Worm (Caenorhabditis elegans) whole organism, L4 larva: ENCODE results near the gene arid-1.
A peak's percentile ranks its signal among the peaks of the same experiment; 100 is the strongest.

Experiments used
- D1046.2 ChIP-seq: fragments of 200-800 bp; sonication (Bioruptor generic); IDR thresholded peaks from 2 replicates; pipeline ENCODE4 v1.3.6; 2022; ENCODE audit warnings: missing genetic modification characterization, missing compliant biosample characterization
- F10B5.3 ChIP-seq: sonication (generic microtip); optimal IDR thresholded peaks from 2 replicates; lab custom pipeline; 2016; ENCODE audit warnings: mild to moderate bottlenecking, missing genetic modification characterization, missing compliant biosample characterization
- F26F4.8 ChIP-seq: fragments of 200-800 bp; sonication (Bioruptor generic); conservative IDR thresholded peaks from 2 replicates; pipeline ENCODE4 v1.3.6; 2022; ENCODE audit warnings: missing genetic modification characterization, missing compliant biosample characterization
- T20F7.1 ChIP-seq: fragments of 200-800 bp; sonication (Bioruptor generic); optimal IDR thresholded peaks from 2 replicates; lab custom pipeline; 2018; ENCODE audit warnings: mild to moderate bottlenecking, missing genetic modification characterization, missing compliant biosample characterization
- Y105C5A.15 ChIP-seq: fragments of 200-800 bp; sonication (Bioruptor generic); IDR thresholded peaks from 2 replicates; pipeline ENCODE4 v1.3.6; 2022; ENCODE audit warnings: missing genetic modification characterization, missing compliant biosample characterization
- Y5F2A.4 ChIP-seq: fragments of 200-800 bp; sonication (Bioruptor generic); optimal IDR thresholded peaks from 2 replicates; lab custom pipeline; 2018; ENCODE audit warnings: mild to moderate bottlenecking, missing genetic modification characterization, missing compliant biosample characterization
- ZK337.2 ChIP-seq: fragments of 200-800 bp; sonication (Bioruptor generic); IDR thresholded peaks from 2 replicates; pipeline ENCODE4 v1.3.6; 2022; ENCODE audit warnings: missing genetic modification reagents, missing genetic modification characterization, missing compliant biosample characterization
- ZK546.5 ChIP-seq, 2 experiments: sonication (generic microtip); optimal IDR thresholded peaks; 2 replicates each; lab custom pipeline; 2017; ENCODE audit warnings: missing biosample characterization in 2 of 2, missing genetic modification characterization in 2 of 2
- aha-1 ChIP-seq: fragments of 150-350 bp; peaks from one replicate; lab custom pipeline; 2014; ENCODE audit warnings: missing biosample characterization, missing genetic modification characterization
- ceh-62 ChIP-seq: sonication (generic microtip); optimal IDR thresholded peaks from 2 replicates; lab custom pipeline; 2017; ENCODE audit warnings: missing biosample characterization, missing genetic modification characterization
- ctbp-1 ChIP-seq: fragments of 200-800 bp; sonication (Bioruptor generic); IDR thresholded peaks from 2 replicates; pipeline ENCODE4 v1.3.6; 2022; ENCODE audit warnings: missing genetic modification reagents, missing genetic modification characterization, missing compliant biosample characterization
- daf-8 ChIP-seq: fragments of 200-800 bp; sonication (Bioruptor generic); IDR thresholded peaks from 2 replicates; pipeline ENCODE4 v1.3.6; 2022; ENCODE audit warnings: missing genetic modification characterization, missing compliant biosample characterization
- duxl-1 ChIP-seq: sonication (generic microtip); optimal IDR thresholded peaks from 2 replicates; lab custom pipeline; 2016; ENCODE audit warnings: mild to moderate bottlenecking, missing genetic modification characterization, moderate library complexity, missing compliant biosample characterization; ENCODE audit not compliant: poor library complexity
- egl-27 ChIP-seq: sonication (generic microtip); optimal IDR thresholded peaks from 3 replicates; lab custom pipeline; 2017; ENCODE audit warnings: missing biosample characterization, missing genetic modification reagents, missing genetic modification characterization
- hlh-11 ChIP-seq: fragments of 200-800 bp; sonication (Bioruptor generic); optimal IDR thresholded peaks from 2 replicates; lab custom pipeline; 2018; ENCODE audit warnings: mild to moderate bottlenecking, missing genetic modification characterization, missing compliant biosample characterization
- lin-29 ChIP-seq: fragments of 200-800 bp; sonication (Bioruptor generic); IDR thresholded peaks from 2 replicates; pipeline ENCODE4 v1.3.6; 2022; ENCODE audit warnings: missing genetic modification reagents, missing genetic modification characterization, missing compliant biosample characterization
- lin-39 ChIP-seq: fragments of 150-350 bp; optimal IDR thresholded peaks from 2 replicates; lab custom pipeline; 2014; ENCODE audit warnings: missing biosample characterization, missing genetic modification reagents, missing genetic modification characterization
- madf-5 ChIP-seq, 2 experiments: fragments of 200-800 bp; sonication (Bioruptor generic); IDR thresholded peaks; 2 replicates each; pipeline ENCODE4 v1.3.6; 2022; ENCODE audit warnings: missing compliant biosample characterization in 2 of 2, missing genetic modification characterization in 2 of 2
- mdl-1 ChIP-seq, 2 experiments: fragments of 150-350 bp in 1 of 2; sonication (generic microtip) in 1 of 2; optimal IDR thresholded peaks; 2 replicates each; lab custom pipeline; 2014 to 2017; ENCODE audit warnings: missing biosample characterization in 2 of 2, missing genetic modification characterization in 2 of 2
- mdt-29 ChIP-seq: fragments of 200-800 bp; sonication (Bioruptor generic); IDR thresholded peaks from 2 replicates; pipeline ENCODE4 v1.3.6; 2022; ENCODE audit warnings: missing genetic modification reagents, missing genetic modification characterization, missing compliant biosample characterization
- mep-1 ChIP-seq: fragments of 150-350 bp; sonication (generic microtip); optimal IDR thresholded peaks from 3 replicates; lab custom pipeline; 2014; ENCODE audit warnings: missing biosample characterization, missing genetic modification characterization
- mes-2 ChIP-seq: sonication (generic microtip); optimal IDR thresholded peaks from 2 replicates; lab custom pipeline; 2016; ENCODE audit warnings: missing genotype, mild to moderate bottlenecking, missing genetic modification characterization, missing compliant biosample characterization; ENCODE audit not compliant: poor library complexity, severe bottlenecking
- mxl-2 ChIP-seq: fragments of 200-800 bp; sonication (Bioruptor generic); conservative IDR thresholded peaks from 2 replicates; pipeline ENCODE4 v1.3.6; 2022; ENCODE audit warnings: missing genetic modification reagents, missing genetic modification characterization, missing compliant biosample characterization
- mxl-3 ChIP-seq: fragments of 200-800 bp; sonication (Bioruptor generic); optimal IDR thresholded peaks from 2 replicates; lab custom pipeline; 2018; ENCODE audit warnings: mild to moderate bottlenecking, missing genetic modification characterization, missing compliant biosample characterization
- nhr-10 ChIP-seq: fragments of 150-350 bp; optimal IDR thresholded peaks from 2 replicates; lab custom pipeline; 2014; ENCODE audit warnings: missing biosample characterization, missing genetic modification characterization
- nhr-11 ChIP-seq: fragments of 150-350 bp; optimal IDR thresholded peaks from 2 replicates; lab custom pipeline; 2014; ENCODE audit warnings: missing biosample characterization, missing genetic modification characterization
- nhr-28 ChIP-seq: fragments of 150-350 bp; optimal IDR thresholded peaks from 2 replicates; lab custom pipeline; 2014; ENCODE audit warnings: missing biosample characterization, missing genetic modification characterization
- nhr-48 ChIP-seq: sonication (generic microtip); optimal IDR thresholded peaks from 2 replicates; lab custom pipeline; 2016; ENCODE audit warnings: mild to moderate bottlenecking, missing genetic modification characterization, missing compliant biosample characterization
- nhr-6 ChIP-seq: fragments of 150-350 bp; optimal IDR thresholded peaks from 2 replicates; lab custom pipeline; 2014; ENCODE audit warnings: missing biosample characterization, missing genetic modification characterization
- nhr-77 ChIP-seq: fragments of 150-350 bp; optimal IDR thresholded peaks from 2 replicates; lab custom pipeline; 2014; ENCODE audit warnings: missing biosample characterization, missing genetic modification characterization
- pqm-1 ChIP-seq: sonication (generic microtip); optimal IDR thresholded peaks from 2 replicates; lab custom pipeline; 2017; ENCODE audit warnings: missing biosample characterization, missing genetic modification characterization
- skn-1 ChIP-seq: fragments of 150-350 bp; optimal IDR thresholded peaks from 2 replicates; lab custom pipeline; 2014; ENCODE audit warnings: missing biosample characterization, missing genetic modification characterization
- snpc-1.2 ChIP-seq: fragments of 200-800 bp; sonication (Bioruptor generic); IDR thresholded peaks from 2 replicates; pipeline ENCODE4 v1.3.6; 2022; ENCODE audit warnings: missing genetic modification reagents, missing genetic modification characterization, missing compliant biosample characterization
- spr-3 ChIP-seq: fragments of 200-800 bp; sonication (Bioruptor generic); optimal IDR thresholded peaks from 2 replicates; lab custom pipeline; 2018; ENCODE audit warnings: mild to moderate bottlenecking, missing genetic modification characterization, missing compliant biosample characterization
- tra-1 ChIP-seq: fragments of 200-800 bp; sonication (Bioruptor generic); IDR thresholded peaks from 2 replicates; pipeline ENCODE4 v1.3.6; 2022; ENCODE audit warnings: missing genetic modification reagents, missing genetic modification characterization, missing compliant biosample characterization
- unc-130 ChIP-seq: sonication (generic microtip); optimal IDR thresholded peaks from 2 replicates; lab custom pipeline; 2016; ENCODE audit warnings: missing genetic modification reagents, missing genetic modification characterization, missing compliant biosample characterization
- unc-39 ChIP-seq: sonication (generic microtip); optimal IDR thresholded peaks from 2 replicates; lab custom pipeline; 2017; ENCODE audit warnings: missing biosample characterization, missing genetic modification characterization
- unc-62 ChIP-seq, 3 experiments: fragments of 150-350 bp in 1 of 3; sonication (generic microtip); optimal IDR thresholded peaks in 2 of 3; peaks in 1 of 3; 1 replicate in 1 of 3; 2 replicates in 2 of 3; lab custom pipeline; 2014 to 2017; ENCODE audit warnings: missing biosample characterization in 3 of 3, missing genetic modification characterization in 3 of 3, missing genetic modification reagents in 3 of 3, missing genotype in 1 of 3
- zfp-2 ChIP-seq: sonication (generic microtip); optimal IDR thresholded peaks from 2 replicates; lab custom pipeline; 2016; ENCODE audit warnings: mild to moderate bottlenecking, missing genetic modification characterization, missing compliant biosample characterization
- zfp-3 ChIP-seq: fragments of 200-800 bp; sonication (Bioruptor generic); conservative IDR thresholded peaks from 2 replicates; pipeline ENCODE4 v1.3.6; 2022; ENCODE audit warnings: missing genetic modification reagents, missing genetic modification characterization, missing compliant biosample characterization
- zip-11 ChIP-seq: fragments of 200-800 bp; sonication (Bioruptor generic); IDR thresholded peaks from 2 replicates; pipeline ENCODE4 v1.3.6; 2022; ENCODE audit warnings: missing genetic modification characterization, missing compliant biosample characterization
- zip-2 ChIP-seq: fragments of 150-350 bp; optimal IDR thresholded peaks from 2 replicates; lab custom pipeline; 2014; ENCODE audit warnings: missing biosample characterization, missing genetic modification characterization

The arid-1 gene

ce11 chrV:156044-156869 lies 29.7 kb upstream of the arid-1 start, which contains the start of gene ttb-1 (continued):
- TF ChIP-seq mep-1 (no peak), unc-39 (tag; lab: Kevin White, UChicago) (no peak), nhr-28 (tag; lab: Kevin White, UChicago) (no peak), Y105C5A.15 (no peak), ceh-62 (no peak), hlh-11 (no peak), aha-1 (peak; percentile 76), pqm-1 (tag; lab: Kevin White, UChicago) (no peak), mdt-29 (no peak), snpc-1.2 (GFP tag; lab: Robert Waterston, UW) (no peak), zip-2 (tag; lab: Kevin White, UChicago) (no peak), mes-2 (peak; percentile 89), skn-1 (tag; lab: Kevin White, UChicago) (no peak), zip-11 (GFP tag; lab: Robert Waterston, UW) (no peak), madf-5 (GFP tag; IDR thresholded peaks at IDR 0.05; lab: Robert Waterston, UW) (no peak), mdl-1 (tag; optimal IDR thresholded peaks at IDR 0.05; lab: Kevin White, UChicago) (no peak), T20F7.1 (GFP tag; lab: Kevin White, UChicago) (peak; percentile 98), tra-1 (GFP tag; lab: Robert Waterston, UW) (no peak), F10B5.3 (no peak), nhr-11 (tag; lab: Kevin White, UChicago) (no peak), egl-27 (no peak), ctbp-1 (no peak), D1046.2 (GFP tag; lab: Robert Waterston, UW) (no peak), zfp-3 (GFP tag; lab: Robert Waterston, UW) (no peak), nhr-48 (tag; lab: Kevin White, UChicago) (no peak), lin-29 (no peak)

ce11 chrV:166687-167086 lies 19.3 kb upstream of the arid-1 start, which contains the start of gene Y108G3AL.2:
TSS of gene Y108G3AL.2 (plus strand) at chrV:166987.
- TF ChIP-seq nhr-10 (tag; lab: Kevin White, UChicago) (no peak), ceh-62 (no peak), mxl-3 (GFP tag; lab: Kevin White, UChicago) (no peak), Y5F2A.4 (no peak), duxl-1 (tag; lab: Kevin White, UChicago) (no peak), spr-3 (GFP tag; lab: Kevin White, UChicago) (no peak), lin-39 (tag; lab: Kevin White, UChicago) (no peak), zfp-2 (tag; lab: Kevin White, UChicago) (no peak)
- TF ChIP-seq, all 104 proteins: peak for 0

- TF ChIP-seq ZK337.2 (GFP tag; lab: Robert Waterston, UW) (no peak), ZK546.5 (tag; optimal IDR thresholded peaks at IDR 0.05; lab: Kevin White, UChicago) (no peak), daf-8 (GFP tag; lab: Robert Waterston, UW) (no peak), mep-1 (no peak), mxl-2 (GFP tag; lab: Robert Waterston, UW) (no peak), ctbp-1 (no peak), spr-3 (GFP tag; lab: Kevin White, UChicago) (no peak), nhr-6 (tag; lab: Kevin White, UChicago) (no peak), nhr-77 (no peak), unc-62 (GFP tag; optimal IDR thresholded peaks at IDR 0.05 in 1 of 2; lab: Kevin White, UChicago) (no peak), unc-62 (tag; optimal IDR thresholded peaks at IDR 0.05; lab: Kevin White, UChicago) (no peak), F26F4.8 (GFP tag; lab: Robert Waterston, UW) (no peak), unc-130 (GFP tag; lab: Kevin White, UChicago) (no peak), nhr-11 (tag; lab: Kevin White, UChicago) (no peak)
These were observed 13.9 kb upstream of the arid-1 start, which contains the start of gene cfap-36 for ce11 chrV:172110-172509. TSS of gene cfap-36 (minus strand) at chrV:172210.
